Worm (Caenorhabditis elegans): ENCODE results near the gene wrk-1.

Gene wrk-1

DNA sequence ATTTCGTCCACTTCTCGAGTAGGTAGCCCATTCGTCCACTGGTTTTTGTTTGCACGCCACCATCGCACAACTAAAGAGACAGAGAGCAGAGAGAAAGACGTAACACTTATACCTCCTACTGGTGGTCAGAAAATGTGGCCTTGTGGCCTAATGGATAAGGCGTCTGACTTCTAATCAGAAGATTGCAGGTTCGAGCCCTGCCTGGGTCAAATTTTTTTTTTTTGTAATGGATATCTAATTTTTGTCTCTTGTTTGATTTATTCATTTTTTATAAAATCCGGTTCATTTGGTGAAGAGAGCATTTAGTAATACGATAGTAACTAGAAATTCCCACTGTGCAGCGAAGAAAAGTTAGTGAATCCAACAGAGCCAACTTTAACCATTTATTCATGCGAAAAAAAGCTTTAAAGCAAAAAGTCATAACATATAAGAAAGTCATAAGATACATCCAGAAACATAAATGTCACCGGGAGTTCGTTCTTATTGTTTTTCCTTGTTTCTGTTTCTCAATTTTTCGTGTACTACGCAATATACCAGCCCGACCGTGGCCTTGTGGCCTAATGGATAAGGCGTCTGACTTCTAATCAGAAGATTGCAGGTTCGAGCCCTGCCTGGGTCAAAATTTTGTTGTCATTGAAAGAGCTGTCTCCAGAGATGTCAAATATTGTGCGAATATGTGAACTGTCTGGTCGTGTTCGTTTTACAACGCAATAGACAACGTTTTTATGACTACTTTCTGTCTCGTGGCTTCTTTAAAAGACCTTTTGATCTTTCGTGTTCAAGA is 6.1 kb downstream of the wrk-1 start:
- TF ChIP-seq nhr-28 (tag; optimal IDR thresholded peaks at IDR 0.05) (no peak), ceh-90 (tag; optimal IDR thresholded peaks at IDR 0.05) (no peak), ztf-11 (tag; optimal IDR thresholded peaks at IDR 0.05) (no peak), nhr-77 (tag; optimal IDR thresholded peaks at IDR 0.05) (no peak), nhr-85 (tag) (peak; percentile 59), ceh-63 (GFP tag; optimal IDR thresholded peaks at IDR 0.05) (no peak), fkh-10 (GFP tag; optimal IDR thresholded peaks at IDR 0.05) (no peak), zag-1 (tag; optimal IDR thresholded peaks at IDR 0.05) (no peak), ets-5 (GFP tag; IDR thresholded peaks at IDR 0.05) (no peak), ama-1 (optimal IDR thresholded peaks at IDR 0.05) (no peak), grh-1 (GFP tag; IDR thresholded peaks at IDR 0.05) (no peak), elt-2 (tag; optimal IDR thresholded peaks at IDR 0.05) (no peak), nhr-12 (tag; optimal IDR thresholded peaks at IDR 0.05) (no peak), rnt-1 (tag; optimal IDR thresholded peaks at IDR 0.05) (peak; percentile 63), unc-62 (GFP tag; optimal IDR thresholded peaks at IDR 0.05) (no peak), nhr-76 (tag; optimal IDR thresholded peaks at IDR 0.05) (no peak), fkh-8 (tag; optimal IDR thresholded peaks at IDR 0.05) (no peak), zip-4 (GFP tag; optimal IDR thresholded peaks at IDR 0.05) (peak; percentile 26), blmp-1 (tag; optimal IDR thresholded peaks at IDR 0.05) (peak; percentile 18), fkh-4 (tag; optimal IDR thresholded peaks at IDR 0.05; ENCODE audit: borderline replicate concordance) (no peak), mep-1 (tag; optimal IDR thresholded peaks at IDR 0.05) (peak; percentile 70), hlh-4 (tag; optimal IDR thresholded peaks at IDR 0.05) (no peak), pax-3 (tag; optimal IDR thresholded peaks at IDR 0.05) (no peak), efl-1 (optimal IDR thresholded peaks at IDR 0.05) (no peak), efl-1 (GFP tag; optimal IDR thresholded peaks at IDR 0.05 in 1 of 2) (peak in 1 of 2 experiments; percentile 77), nhr-90 (tag; optimal IDR thresholded peaks at IDR 0.05; ENCODE audit: poor library complexity) (peak; percentile 59), ces-1 (GFP tag; optimal IDR thresholded peaks at IDR 0.05) (no peak), nhr-237 (tag; optimal IDR thresholded peaks at IDR 0.05) (no peak), fos-1 (tag; optimal IDR thresholded peaks at IDR 0.05) (peak; percentile 51), snpc-4 (tag; optimal IDR thresholded peaks at IDR 0.05) (no peak), snu-23 (GFP tag; optimal IDR thresholded peaks at IDR 0.05) (peak; percentile 80), lin-14 (GFP tag; optimal IDR thresholded peaks at IDR 0.05) (peak; percentile 62), nhr-11 (tag; optimal IDR thresholded peaks at IDR 0.05) (no peak), isw-1 (GFP tag; IDR thresholded peaks at IDR 0.05) (no peak; the same call in 1 of the 2 replicates), aha-1 (tag; optimal IDR thresholded peaks at IDR 0.05) (no peak), sox-4 (tag; optimal IDR thresholded peaks at IDR 0.05) (peak; percentile 11), ztf-4 (tag; optimal IDR thresholded peaks at IDR 0.05) (no peak), vab-15 (tag; optimal IDR thresholded peaks at IDR 0.05) (no peak), mdl-1 (tag; optimal IDR thresholded peaks at IDR 0.05) (peak in 1 of 2 experiments; percentile 67), dpl-1 (GFP tag; optimal IDR thresholded peaks at IDR 0.05) (no peak), xbp-1 (tag; optimal IDR thresholded peaks at IDR 0.05) (peak; percentile 55), lin-39 (tag; optimal IDR thresholded peaks at IDR 0.05) (no peak), C34B4.2 (tag; optimal IDR thresholded peaks at IDR 0.05) (no peak), nhr-71 (tag; optimal IDR thresholded peaks at IDR 0.05) (peak; percentile 74), ceh-8 (GFP tag; optimal IDR thresholded peaks at IDR 0.05) (no peak), elt-3 (tag; optimal IDR thresholded peaks at IDR 0.05) (no peak), lin-35 (GFP tag; optimal IDR thresholded peaks at IDR 0.05) (peak in 1 of 2 experiments; percentile 49), Y116A8C.19 (tag; optimal IDR thresholded peaks at IDR 0.05; ENCODE audit: borderline replicate concordance) (no peak), skn-1 (tag; optimal IDR thresholded peaks at IDR 0.05) (peak; percentile 47), unc-86 (tag; optimal IDR thresholded peaks at IDR 0.05) (peak; percentile 13), aly-2 (tag; optimal IDR thresholded peaks at IDR 0.05) (no peak), mab-9 (GFP tag; IDR thresholded peaks at IDR 0.05) (0 out of 2 replicates have a peak, but pooled peaks have one; percentile 13), C04F5.9 (tag; optimal IDR thresholded peaks at IDR 0.05) (no peak)
